Fruit fly (Drosophila melanogaster): ENCODE measurements around the gene CG5199.

The CG5199 gene

DNA sequence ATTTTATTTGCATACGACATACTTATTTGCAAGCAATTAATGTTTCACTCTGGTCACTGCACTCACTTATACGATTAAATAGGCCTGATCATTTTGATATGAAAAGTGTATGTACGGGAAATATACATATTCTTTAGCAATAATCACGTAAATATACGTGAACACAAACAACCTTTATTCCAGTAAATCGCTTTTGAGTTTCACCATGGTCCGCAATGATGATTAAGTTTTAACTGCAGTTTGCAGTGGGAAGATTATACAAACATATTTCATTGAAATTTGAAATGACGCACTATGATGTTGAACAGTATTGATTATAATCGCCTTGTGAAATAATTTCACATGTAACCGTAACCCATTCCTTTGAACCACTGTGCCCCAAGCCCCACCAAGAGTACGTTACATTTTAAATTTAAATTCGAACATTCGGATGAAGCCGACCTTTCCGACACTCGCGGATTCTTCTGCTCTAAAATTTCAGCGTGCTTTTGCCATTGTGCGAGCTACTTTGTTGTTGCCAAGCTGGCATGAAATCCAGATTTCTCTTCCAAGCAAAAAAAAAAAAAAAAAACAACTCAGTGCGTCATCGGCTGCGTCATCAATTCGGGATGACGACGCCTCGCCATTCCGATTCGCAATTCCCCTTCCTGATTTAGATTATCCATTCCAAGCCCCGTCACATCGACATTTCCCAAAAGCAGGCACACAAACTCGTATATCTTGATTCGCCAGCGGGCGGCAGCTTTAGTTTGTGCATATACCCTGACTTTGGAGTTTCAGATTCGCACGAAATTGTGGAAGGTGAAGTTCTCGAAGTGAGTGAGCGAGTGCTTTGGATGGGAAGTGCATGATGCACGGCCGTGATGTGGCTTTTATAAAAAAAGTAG lies 48.9 kb downstream of the CG5199 start:
- TF ChIP-seq Pif1A (GFP tag; optimal IDR thresholded peaks at IDR 0.05), result peak; percentile 64
- peak; percentile 69 for TF ChIP-seq CG15710 (tag; optimal IDR thresholded peaks at IDR 0.05)
- TF ChIP-seq EcR (GFP tag; optimal IDR thresholded peaks at IDR 0.05), result peak; percentile 64
- TF ChIP-seq Snoo (tag; optimal IDR thresholded peaks at IDR 0.05), result peak; percentile 75
- peak; percentile 52 for TF ChIP-seq CG17806 (tag; optimal IDR thresholded peaks at IDR 0.05)
- peak; percentile 77 for TF ChIP-seq CG8159 (tag; optimal IDR thresholded peaks at IDR 0.05)
- peak; percentile 32; the same call in 2 of the 3 replicates for TF ChIP-seq CG4496 (GFP tag; IDR thresholded peaks at IDR 0.05)
- TF ChIP-seq CG8301 (tag; optimal IDR thresholded peaks at IDR 0.05), result peak; percentile 58
- peak; percentile 20 for TF ChIP-seq CG13204 (GFP tag; optimal IDR thresholded peaks at IDR 0.05)
- TF ChIP-seq CG12605 (GFP tag; IDR thresholded peaks at IDR 0.05), result no peak
- peak; percentile 31 for TF ChIP-seq D1 (tag; optimal IDR thresholded peaks at IDR 0.05)
- no peak for TF ChIP-seq rn (GFP tag; IDR thresholded peaks at IDR 0.05)
- peak; percentile 68 for TF ChIP-seq CG14655 (GFP tag; optimal IDR thresholded peaks at IDR 0.05)
- TF ChIP-seq CG32121 (GFP tag; IDR thresholded peaks at IDR 0.05), result no peak
- no peak for TF ChIP-seq CG10348 (GFP tag; IDR thresholded peaks at IDR 0.05)
- peak; percentile 26 for TF ChIP-seq gl (tag; optimal IDR thresholded peaks at IDR 0.05)
- peak; percentile 40 for TF ChIP-seq Pif1B (GFP tag; optimal IDR thresholded peaks at IDR 0.05)
- TF ChIP-seq CG9948 (tag; optimal IDR thresholded peaks at IDR 0.05), result peak; percentile 67
- TF ChIP-seq CG34367 (tag; optimal IDR thresholded peaks at IDR 0.05), result peak; percentile 57
- no peak for TF ChIP-seq fd96Ca (GFP tag; IDR thresholded peaks at IDR 0.05)
- TF ChIP-seq Ets98B (GFP tag; IDR thresholded peaks at IDR 0.05), result no peak

- TF ChIP-seq CG34367 (tag; optimal IDR thresholded peaks at IDR 0.05) (peak; percentile 79), EcR (GFP tag; optimal IDR thresholded peaks at IDR 0.05) (no peak), CG9948 (tag; optimal IDR thresholded peaks at IDR 0.05) (peak; percentile 80), Ets98B (GFP tag; IDR thresholded peaks at IDR 0.05) (no peak), CG4496 (GFP tag; IDR thresholded peaks at IDR 0.05) (no peak), CG14655 (GFP tag; optimal IDR thresholded peaks at IDR 0.05) (no peak), CG15710 (tag; optimal IDR thresholded peaks at IDR 0.05) (peak; percentile 84), fd96Ca (GFP tag; IDR thresholded peaks at IDR 0.05) (no peak), Pif1A (GFP tag; optimal IDR thresholded peaks at IDR 0.05) (peak; percentile 54), D1 (tag; optimal IDR thresholded peaks at IDR 0.05) (peak; percentile 20), CG8159 (tag; optimal IDR thresholded peaks at IDR 0.05) (peak; percentile 90), CG8301 (tag; optimal IDR thresholded peaks at IDR 0.05) (no peak), Snoo (tag; optimal IDR thresholded peaks at IDR 0.05) (peak; percentile 34), Pif1B (GFP tag; optimal IDR thresholded peaks at IDR 0.05) (peak; percentile 54), CG10348 (GFP tag; IDR thresholded peaks at IDR 0.05) (no peak), gl (tag; optimal IDR thresholded peaks at IDR 0.05) (peak; percentile 76), CG13204 (GFP tag; optimal IDR thresholded peaks at IDR 0.05) (peak; percentile 12), CG12605 (GFP tag; IDR thresholded peaks at IDR 0.05) (no peak), CG17806 (tag; optimal IDR thresholded peaks at IDR 0.05) (peak; percentile 74), CG32121 (GFP tag; IDR thresholded peaks at IDR 0.05) (no peak), rn (GFP tag; IDR thresholded peaks at IDR 0.05) (no peak)
Observed at dm6 chr3L:20402665-20403492, 49.8 kb downstream of the CG5199 start.

dm6 chr3L:20401026-20401912 lies 51.4 kb downstream of the CG5199 start, which contains the start of gene trbl:
TSS of gene trbl (minus strand) at chr3L:20401609.
- TF ChIP-seq CG14655 (GFP tag; optimal IDR thresholded peaks at IDR 0.05), result no peak
- TF ChIP-seq CG12605 (GFP tag; IDR thresholded peaks at IDR 0.05), result peak; percentile 59
- peak; percentile 52 for TF ChIP-seq EcR (GFP tag; optimal IDR thresholded peaks at IDR 0.05)
- no peak for TF ChIP-seq D1 (tag; optimal IDR thresholded peaks at IDR 0.05)
- peak; percentile 31; the same call in 1 of the 2 replicates for TF ChIP-seq CG32121 (GFP tag; IDR thresholded peaks at IDR 0.05)
- TF ChIP-seq Ets98B (GFP tag; IDR thresholded peaks at IDR 0.05), result peak; percentile 42; the same call in 1 of the 2 replicates
- no peak for TF ChIP-seq CG17806 (tag; optimal IDR thresholded peaks at IDR 0.05)
- TF ChIP-seq Pif1A (GFP tag; optimal IDR thresholded peaks at IDR 0.05), result no peak
- no peak for TF ChIP-seq CG8301 (tag; optimal IDR thresholded peaks at IDR 0.05)
- TF ChIP-seq Pif1B (GFP tag; optimal IDR thresholded peaks at IDR 0.05), result peak; percentile 4
- TF ChIP-seq CG34367 (tag; optimal IDR thresholded peaks at IDR 0.05), result no peak
- no peak for TF ChIP-seq rn (GFP tag; IDR thresholded peaks at IDR 0.05)
- TF ChIP-seq CG15710 (tag; optimal IDR thresholded peaks at IDR 0.05), result no peak
- no peak for TF ChIP-seq CG9948 (tag; optimal IDR thresholded peaks at IDR 0.05)
- peak; percentile 74; the same call in 2 of the 3 replicates for TF ChIP-seq CG4496 (GFP tag; IDR thresholded peaks at IDR 0.05)
- peak; percentile 28 for TF ChIP-seq CG13204 (GFP tag; optimal IDR thresholded peaks at IDR 0.05)
- TF ChIP-seq CG10348 (GFP tag; IDR thresholded peaks at IDR 0.05), result no peak
- TF ChIP-seq fd96Ca (GFP tag; IDR thresholded peaks at IDR 0.05), result peak; percentile 29; the same call in 1 of the 3 replicates
- TF ChIP-seq CG8159 (tag; optimal IDR thresholded peaks at IDR 0.05), result no peak
- no peak for TF ChIP-seq gl (tag; optimal IDR thresholded peaks at IDR 0.05)
- TF ChIP-seq Snoo (tag; optimal IDR thresholded peaks at IDR 0.05), result peak; percentile 25

Measured in whole organism, pupa.